Worm (Caenorhabditis elegans) whole organism, young adult: ENCODE results near the gene F10E9.12.

Experiments used
- B0035.1 ChIP-seq: sonication (generic microtip); optimal IDR thresholded peaks from 2 replicates; lab custom pipeline; 2016; ENCODE audit warnings: missing genetic modification characterization, mild to moderate bottlenecking, missing compliant biosample characterization, missing genotype, missing genetic modification reagents
- B0336.3 ChIP-seq: fragments of 200-800 bp; sonication (Bioruptor generic); IDR thresholded peaks from 2 replicates; pipeline ENCODE4 v1.3.6; 2022; ENCODE audit warnings: missing genetic modification characterization, missing compliant biosample characterization
- C17E4.6 ChIP-seq: fragments of 200-800 bp; sonication (Bioruptor generic); IDR thresholded peaks from 2 replicates; pipeline ENCODE4 v1.3.6; 2022; ENCODE audit warnings: missing genetic modification reagents, missing genetic modification characterization, missing compliant biosample characterization
- D2030.7 ChIP-seq: fragments of 200-800 bp; sonication (Bioruptor generic); IDR thresholded peaks from 2 replicates; pipeline ENCODE4 v1.3.6; 2022; ENCODE audit warnings: missing genetic modification reagents, missing genetic modification characterization, missing compliant biosample characterization
- F33H1.4 ChIP-seq: fragments of 200-800 bp; sonication (Bioruptor generic); IDR thresholded peaks from 2 replicates; pipeline ENCODE4 v1.3.6; 2022; ENCODE audit warnings: missing genetic modification reagents, missing genetic modification characterization, missing compliant biosample characterization
- F57A8.1 ChIP-seq: fragments of 200-800 bp; sonication (Bioruptor generic); optimal IDR thresholded peaks from 2 replicates; lab custom pipeline; 2018; ENCODE audit warnings: mild to moderate bottlenecking, missing genetic modification characterization, moderate library complexity, missing compliant biosample characterization
- F57C9.4 ChIP-seq: sonication (generic microtip); optimal IDR thresholded peaks from 2 replicates; lab custom pipeline; 2017; ENCODE audit warnings: mild to moderate bottlenecking, missing genetic modification characterization, missing compliant biosample characterization
- K11D2.4 ChIP-seq: fragments of 200-800 bp; sonication (Bioruptor generic); IDR thresholded peaks from 2 replicates; pipeline ENCODE4 v1.3.6; 2022; ENCODE audit warnings: missing genetic modification reagents, missing genetic modification characterization, missing compliant biosample characterization
- K12H6.12 ChIP-seq: fragments of 200-800 bp; sonication (Bioruptor generic); optimal IDR thresholded peaks from 2 replicates; lab custom pipeline; 2018; ENCODE audit warnings: mild to moderate bottlenecking, missing genetic modification characterization, missing compliant biosample characterization
- T07F8.4 ChIP-seq: sonication (generic microtip); optimal IDR thresholded peaks from 2 replicates; lab custom pipeline; 2016; ENCODE audit warnings: mild to moderate bottlenecking, missing genetic modification characterization, moderate library complexity, missing compliant biosample characterization
- akir-1 ChIP-seq: fragments of 200-800 bp; sonication (Bioruptor generic); optimal IDR thresholded peaks from 2 replicates; lab custom pipeline; 2018; ENCODE audit warnings: mild to moderate bottlenecking, missing genetic modification characterization, moderate library complexity, missing compliant biosample characterization
- ama-1 ChIP-seq, 3 experiments: fragments of 150-350 bp in 1 of 3; sonication (generic microtip) in 2 of 3; optimal IDR thresholded peaks; 2 replicates each; lab custom pipeline; 2014 to 2018; ENCODE audit warnings: missing biosample characterization in 2 of 3, missing genetic modification characterization in 2 of 3, missing genetic modification reagents in 2 of 3
- aptf-3 ChIP-seq: fragments of 200-800 bp; sonication (Bioruptor generic); IDR thresholded peaks from 2 replicates; pipeline ENCODE4 v1.3.6; 2022; ENCODE audit warnings: missing genetic modification characterization, missing compliant biosample characterization
- atf-7 ChIP-seq: sonication (generic microtip); optimal IDR thresholded peaks from 2 replicates; lab custom pipeline; 2017; ENCODE audit warnings: mild to moderate bottlenecking, missing genetic modification characterization, missing compliant biosample characterization
- attf-3 ChIP-seq: fragments of 200-800 bp; sonication (Bioruptor generic); conservative IDR thresholded peaks from 2 replicates; pipeline ENCODE4 v1.3.6; 2022; ENCODE audit warnings: missing genetic modification reagents, missing genetic modification characterization, missing compliant biosample characterization
- bed-1 ChIP-seq: fragments of 200-800 bp; sonication (Bioruptor generic); IDR thresholded peaks from 2 replicates; pipeline ENCODE4 v1.3.6; 2022; ENCODE audit warnings: missing genetic modification reagents, missing genetic modification characterization, missing compliant biosample characterization
- ceh-100 ChIP-seq: fragments of 200-800 bp; sonication (Bioruptor generic); IDR thresholded peaks from 2 replicates; pipeline ENCODE4 v1.3.6; 2022; ENCODE audit warnings: missing genetic modification reagents, missing genetic modification characterization, missing compliant biosample characterization
- ceh-91 ChIP-seq: fragments of 200-800 bp; sonication (Bioruptor generic); IDR thresholded peaks from 2 replicates; pipeline ENCODE4 v1.3.6; 2022; ENCODE audit warnings: missing genetic modification reagents, missing genetic modification characterization, missing compliant biosample characterization
- dox-1 ChIP-seq: fragments of 200-800 bp; sonication (Bioruptor generic); IDR thresholded peaks from 2 replicates; pipeline ENCODE4 v1.3.6; 2022; ENCODE audit warnings: missing genetic modification reagents, missing genetic modification characterization, missing compliant biosample characterization
- dpff-1 ChIP-seq: sonication (generic microtip); optimal IDR thresholded peaks from 2 replicates; lab custom pipeline; 2017; ENCODE audit warnings: mild to moderate bottlenecking, missing genetic modification characterization, missing compliant biosample characterization
- efl-1 ChIP-seq: fragments of 150-350 bp; optimal IDR thresholded peaks from 2 replicates; lab custom pipeline; 2014; ENCODE audit warnings: missing biosample characterization, missing genetic modification reagents, missing genetic modification characterization
- egl-18 ChIP-seq: fragments of 200-800 bp; sonication (Bioruptor generic); IDR thresholded peaks from 2 replicates; pipeline ENCODE4 v1.3.6; 2022; ENCODE audit warnings: missing genetic modification reagents, missing genetic modification characterization, missing compliant biosample characterization
- egl-44 ChIP-seq: fragments of 200-800 bp; sonication (Bioruptor generic); IDR thresholded peaks from 2 replicates; pipeline ENCODE4 v1.3.6; 2022; ENCODE audit warnings: missing genetic modification reagents, missing genetic modification characterization, missing compliant biosample characterization
- gei-17 ChIP-seq: fragments of 200-800 bp; sonication (Bioruptor generic); optimal IDR thresholded peaks from 2 replicates; lab custom pipeline; 2018; ENCODE audit warnings: mild to moderate bottlenecking, missing genetic modification characterization, missing compliant biosample characterization
- him-1 ChIP-seq: sonication (generic microtip); optimal IDR thresholded peaks from 2 replicates; lab custom pipeline; 2016; ENCODE audit warnings: missing genotype, missing genetic modification reagents, missing genetic modification characterization, missing compliant biosample characterization
- hmg-1.2 ChIP-seq: fragments of 200-800 bp; sonication (Bioruptor generic); IDR thresholded peaks from 2 replicates; pipeline ENCODE4 v1.3.6; 2022; ENCODE audit warnings: missing genetic modification reagents, missing genetic modification characterization, missing compliant biosample characterization
- lin-40 ChIP-seq: sonication (generic microtip); optimal IDR thresholded peaks from 2 replicates; lab custom pipeline; 2016; ENCODE audit warnings: missing genetic modification characterization, mild to moderate bottlenecking, missing compliant biosample characterization, missing genotype, missing genetic modification reagents
- lin-54 ChIP-seq: fragments of 200-800 bp; sonication (Bioruptor generic); optimal IDR thresholded peaks from 2 replicates; lab custom pipeline; 2018; ENCODE audit warnings: mild to moderate bottlenecking, missing genetic modification characterization, missing compliant biosample characterization
- lsl-1 ChIP-seq: fragments of 200-800 bp; sonication (Bioruptor generic); optimal IDR thresholded peaks from 2 replicates; lab custom pipeline; 2018; ENCODE audit warnings: mild to moderate bottlenecking, missing genetic modification characterization, moderate library complexity, missing compliant biosample characterization
- lsy-27 ChIP-seq: sonication (generic microtip); optimal IDR thresholded peaks from 2 replicates; lab custom pipeline; 2017; ENCODE audit warnings: missing genetic modification characterization, mild to moderate bottlenecking, missing compliant biosample characterization, antibody characterized with exemption, missing genotype, borderline replicate concordance; ENCODE audit not compliant: insufficient read depth
- madf-10 ChIP-seq: sonication (generic microtip); optimal IDR thresholded peaks from 2 replicates; lab custom pipeline; 2016; ENCODE audit warnings: mild to moderate bottlenecking, missing genetic modification characterization, missing compliant biosample characterization
- mxl-1 ChIP-seq: sonication (generic microtip); optimal IDR thresholded peaks from 2 replicates; lab custom pipeline; 2016; ENCODE audit warnings: missing genetic modification characterization, missing compliant biosample characterization
- nfyb-1 ChIP-seq: fragments of 200-800 bp; sonication (Bioruptor generic); IDR thresholded peaks from 2 replicates; pipeline ENCODE4 v1.3.6; 2022; ENCODE audit warnings: missing genetic modification reagents, missing genetic modification characterization, missing compliant biosample characterization
- nhr-90 ChIP-seq: sonication (generic microtip); optimal IDR thresholded peaks from 2 replicates; lab custom pipeline; 2016; ENCODE audit warnings: missing genotype, mild to moderate bottlenecking, missing genetic modification characterization, missing compliant biosample characterization
- pbrm-1 ChIP-seq: fragments of 200-800 bp; sonication (Bioruptor generic); IDR thresholded peaks from 2 replicates; pipeline ENCODE4 v1.3.6; 2022; ENCODE audit warnings: missing genetic modification reagents, missing genetic modification characterization, missing compliant biosample characterization
- rcor-1 ChIP-seq: fragments of 200-800 bp; sonication (Bioruptor generic); IDR thresholded peaks from 2 replicates; pipeline ENCODE4 v1.3.6; 2022; ENCODE audit warnings: missing genetic modification reagents, missing genetic modification characterization, missing compliant biosample characterization
- rec-8 ChIP-seq, 2 experiments: sonication (generic microtip); optimal IDR thresholded peaks; 2 replicates each; lab custom pipeline; 2016; ENCODE audit warnings: mild to moderate bottlenecking in 2 of 2, missing genetic modification characterization in 2 of 2, missing genetic modification reagents in 2 of 2, missing genotype in 2 of 2, missing biosample characterization in 1 of 2, missing compliant biosample characterization in 1 of 2, moderate library complexity in 1 of 2
- rpc-1 ChIP-seq, 2 experiments: fragments of 150-350 bp in 1 of 2; sonication (generic microtip) in 1 of 2; optimal IDR thresholded peaks; 2 replicates each; lab custom pipeline; 2014 to 2018; ENCODE audit warnings: missing biosample characterization in 1 of 2, missing genetic modification characterization in 1 of 2, missing genetic modification reagents in 1 of 2, missing genotype in 1 of 2
- snpc-1.1 ChIP-seq: sonication (generic microtip); optimal IDR thresholded peaks from 2 replicates; lab custom pipeline; 2017; ENCODE audit warnings: missing genetic modification characterization, mild to moderate bottlenecking, missing compliant biosample characterization, antibody characterized with exemption, moderate library complexity, missing genotype, missing genetic modification reagents; ENCODE audit not compliant: insufficient read depth
- sptf-2 ChIP-seq: fragments of 200-800 bp; sonication (Bioruptor generic); optimal IDR thresholded peaks from 2 replicates; lab custom pipeline; 2018; ENCODE audit warnings: mild to moderate bottlenecking, missing genetic modification characterization, missing compliant biosample characterization
- tbx-9 ChIP-seq: sonication (generic microtip); optimal IDR thresholded peaks from 2 replicates; lab custom pipeline; 2016; ENCODE audit warnings: borderline replicate concordance, missing genetic modification characterization, inconsistent platforms, missing compliant biosample characterization
- ztf-22 ChIP-seq: fragments of 200-800 bp; sonication (Bioruptor generic); optimal IDR thresholded peaks from 2 replicates; lab custom pipeline; 2018; ENCODE audit warnings: mild to moderate bottlenecking, missing genetic modification characterization, moderate library complexity, missing compliant biosample characterization
- ztf-25 ChIP-seq: fragments of 200-800 bp; sonication (Bioruptor generic); IDR thresholded peaks from 2 replicates; pipeline ENCODE4 v1.3.6; 2022; ENCODE audit warnings: missing genetic modification reagents, missing genetic modification characterization, missing compliant biosample characterization
- ztf-28 ChIP-seq: fragments of 200-800 bp; sonication (Bioruptor generic); IDR thresholded peaks from 2 replicates; pipeline ENCODE4 v1.3.6; 2022; ENCODE audit warnings: missing genetic modification reagents, missing genetic modification characterization, missing compliant biosample characterization
- ztf-6 ChIP-seq: fragments of 200-800 bp; sonication (Bioruptor generic); IDR thresholded peaks from 2 replicates; pipeline ENCODE4 v1.3.6; 2022; ENCODE audit warnings: missing genetic modification reagents, missing genetic modification characterization, missing compliant biosample characterization

F10E9.12 gene

DNA sequence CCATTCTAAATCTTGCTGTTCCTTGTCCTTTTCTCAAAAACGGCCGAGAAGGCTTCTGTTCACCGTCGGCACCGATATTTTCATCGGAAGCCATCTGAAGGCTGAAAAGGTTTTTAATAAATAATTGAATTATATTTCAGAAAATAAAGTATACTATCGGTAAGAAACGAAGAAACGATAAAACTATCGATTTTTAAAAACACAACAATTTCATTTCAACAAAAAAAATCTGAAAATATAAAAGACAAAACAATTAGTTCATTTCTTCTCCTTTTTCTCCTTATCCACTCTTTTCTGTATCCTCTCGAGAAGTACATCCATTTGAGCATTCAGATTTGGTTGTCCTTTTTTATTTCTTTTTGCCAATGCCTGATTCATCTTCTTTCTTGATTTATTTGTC is 5.9 kb upstream of the F10E9.12 start, which contains the start of gene sas-4:
Gene sas-4, minus strand, starts transcription at position 101 of the 400 bp plus-strand sequence.
- TF ChIP-seq B0035.1 (no peak), nfyb-1 (GFP tag; lab: Robert Waterston, UW) (no peak), K11D2.4 (GFP tag; lab: Robert Waterston, UW) (no peak), tbx-9 (tag; lab: Kevin White, UChicago) (no peak), F57C9.4 (tag; lab: Kevin White, UChicago) (no peak), atf-7 (no peak), mxl-1 (tag; lab: Kevin White, UChicago) (no peak), efl-1 (no peak), B0336.3 (GFP tag; lab: Robert Waterston, UW) (no peak), hmg-1.2 (no peak), ama-1 (optimal IDR thresholded peaks at IDR 0.05; lab: Kevin White, UChicago) (no peak), ama-1 (GFP tag; optimal IDR thresholded peaks at IDR 0.05; lab: Kevin White, UChicago) (no peak), egl-18 (no peak), ztf-25 (no peak), rcor-1 (GFP tag; lab: Robert Waterston, UW) (no peak)
- TF ChIP-seq, all 124 proteins: peak for 0

DNA sequence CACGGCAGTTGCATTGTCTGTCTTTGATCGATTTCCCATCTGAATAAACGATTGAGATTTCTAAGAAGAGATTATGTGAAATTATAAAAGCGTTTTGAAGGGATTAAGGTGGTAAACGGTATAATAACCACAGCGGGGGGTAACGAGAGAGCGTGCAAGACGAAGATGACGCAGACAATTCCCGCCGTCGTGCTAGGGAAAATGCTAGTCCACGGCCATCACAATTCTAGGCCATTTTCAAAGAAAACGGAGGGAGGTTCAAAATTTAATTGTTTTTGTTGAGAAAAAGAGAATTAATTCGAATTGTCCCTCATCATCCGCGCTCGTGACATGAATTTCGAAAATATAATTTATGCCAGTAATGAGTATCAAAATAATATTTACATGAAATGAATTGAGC is 5.2 kb upstream of the F10E9.12 start, which contains the start of gene F10E9.11:
Gene F10E9.11, minus strand, starts transcription at position 161 of the 400 bp plus-strand sequence.
- TF ChIP-seq aptf-3 (GFP tag; lab: Robert Waterston, UW) (no peak), gei-17 (GFP tag; lab: Kevin White, UChicago) (no peak), rcor-1 (GFP tag; lab: Robert Waterston, UW) (peak; percentile 82), atf-7 (no peak), tbx-9 (tag; lab: Kevin White, UChicago) (no peak), F33H1.4 (peak; percentile 71), ztf-28 (GFP tag; lab: Robert Waterston, UW) (no peak), lin-40 (peak; percentile 42), ztf-22 (GFP tag; lab: Kevin White, UChicago) (no peak), rpc-1 (optimal IDR thresholded peaks at IDR 0.05; lab: Kevin White, UChicago) (no peak), rpc-1 (tag; optimal IDR thresholded peaks at IDR 0.05; lab: Kevin White, UChicago) (no peak), madf-10 (tag; lab: Kevin White, UChicago) (peak; percentile 66), rec-8 (tag; optimal IDR thresholded peaks at IDR 0.05; lab: Kevin White, UChicago) (peak in 1 of 2 experiments; percentile 66), egl-44 (no peak), mxl-1 (tag; lab: Kevin White, UChicago) (no peak), K12H6.12 (tag; lab: Kevin White, UChicago) (peak; percentile 57), lin-54 (GFP tag; lab: Kevin White, UChicago) (peak; percentile 94), lsy-27 (tag; lab: Kevin White, UChicago) (no peak), B0336.3 (GFP tag; lab: Robert Waterston, UW) (no peak), ceh-91 (GFP tag; lab: Robert Waterston, UW) (0 out of 2 replicates have a peak, but pooled peaks have one; percentile 55), attf-3 (GFP tag; lab: Robert Waterston, UW) (peak; percentile 73), T07F8.4 (no peak), bed-1 (GFP tag; lab: Robert Waterston, UW) (no peak), sptf-2 (GFP tag; lab: Kevin White, UChicago) (no peak), pbrm-1 (peak; percentile 78), snpc-1.1 (tag; lab: Kevin White, UChicago) (peak; percentile 45), dpff-1 (tag; lab: Kevin White, UChicago) (no peak), lsl-1 (peak; percentile 69), him-1 (peak; percentile 63), ztf-6 (peak; percentile 72; the same call in 1 of the 2 replicates), ceh-100 (GFP tag; lab: Robert Waterston, UW) (peak; percentile 56; the same call in 1 of the 2 replicates), F57A8.1 (GFP tag; lab: Kevin White, UChicago) (no peak), hmg-1.2 (peak; percentile 96), C17E4.6 (GFP tag; lab: Robert Waterston, UW) (0 out of 2 replicates have a peak, but pooled peaks have one; percentile 37), D2030.7 (peak; percentile 70), akir-1 (GFP tag; lab: Kevin White, UChicago) (peak; percentile 75), dox-1 (peak; percentile 92), nhr-90 (no peak)
